Worm (Caenorhabditis elegans) whole organism, L3 larva: ENCODE results near the gene ZK792.1.

Experiments used
- ama-1 ChIP-seq: fragments of 150-350 bp; optimal IDR thresholded peaks from 2 replicates; lab custom pipeline; 2018
- fkh-10 ChIP-seq: sonication (generic microtip); optimal IDR thresholded peaks from 2 replicates; lab custom pipeline; 2017; ENCODE audit warnings: missing biosample characterization, missing genetic modification reagents, missing genetic modification characterization
- nhr-11 ChIP-seq: fragments of 150-350 bp; optimal IDR thresholded peaks from 2 replicates; lab custom pipeline; 2014; ENCODE audit warnings: missing biosample characterization, missing genetic modification characterization
- nhr-237 ChIP-seq: fragments of 150-350 bp; optimal IDR thresholded peaks from 2 replicates; lab custom pipeline; 2014; ENCODE audit warnings: missing biosample characterization, missing genetic modification characterization
- nhr-25 ChIP-seq: sonication (generic microtip); optimal IDR thresholded peaks from 2 replicates; lab custom pipeline; 2017; ENCODE audit warnings: missing biosample characterization, missing genetic modification characterization
- nhr-28 ChIP-seq: fragments of 150-350 bp; optimal IDR thresholded peaks from 2 replicates; lab custom pipeline; 2014; ENCODE audit warnings: missing biosample characterization, missing genetic modification characterization
- zag-1 ChIP-seq: fragments of 150-350 bp; optimal IDR thresholded peaks from 2 replicates; lab custom pipeline; 2014; ENCODE audit warnings: missing biosample characterization, missing genetic modification characterization

- TF ChIP-seq nhr-237 (no peak), ama-1 (lab: Kevin White, UChicago) (no peak), fkh-10 (no peak), zag-1 (tag; lab: Kevin White, UChicago) (no peak), nhr-11 (tag; lab: Kevin White, UChicago) (no peak), nhr-25 (tag; lab: Kevin White, UChicago) (no peak), nhr-28 (tag; lab: Kevin White, UChicago) (no peak)
Measured at ce11 chrIV:11627847-11628246, 31.8 kb upstream of the ZK792.1 start, which contains the start of gene lys-6.
